Fruit fly (Drosophila melanogaster) whole organism, embryonic: ENCODE results near the gene CG6015.

Experiments used
- C15 ChIP-seq: fragments of 200-800 bp; sonication (Bioruptor generic); IDR thresholded peaks from 3 replicates; pipeline ENCODE4 v1.3.6; 2022; ENCODE audit warnings: missing biosample characterization, missing genetic modification characterization
- CG11085 ChIP-seq: fragments of 200-800 bp; sonication (Bioruptor generic); IDR thresholded peaks from 2 replicates; pipeline ENCODE4 v1.3.6; 2022; ENCODE audit warnings: missing biosample characterization, missing genetic modification characterization
- CG11398 ChIP-seq: fragments of 200-800 bp; sonication (Bioruptor generic); optimal IDR thresholded peaks from 2 replicates; lab custom pipeline; 2016; ENCODE audit warnings: missing biosample characterization, missing genetic modification characterization
- CG12219 ChIP-seq: fragments of 200-800 bp; sonication (Bioruptor generic); optimal IDR thresholded peaks from 3 replicates; lab custom pipeline; 2018; ENCODE audit warnings: missing biosample characterization, mild to moderate bottlenecking, missing genetic modification characterization
- CG15073 ChIP-seq: fragments of 200-800 bp; sonication (Bioruptor generic); optimal IDR thresholded peaks from 2 replicates; lab custom pipeline; 2016; ENCODE audit warnings: missing biosample characterization, missing genetic modification characterization
- CG1529 ChIP-seq: fragments of 200-800 bp; sonication (Bioruptor generic); optimal IDR thresholded peaks from 3 replicates; lab custom pipeline; 2018; ENCODE audit warnings: missing biosample characterization, missing genetic modification characterization
- CG15514 ChIP-seq: fragments of 200-800 bp; sonication (Bioruptor generic); optimal IDR thresholded peaks from 3 replicates; lab custom pipeline; 2017; ENCODE audit warnings: missing biosample characterization, missing genetic modification characterization, mild to moderate bottlenecking, moderate library complexity, missing genetic modification reagents
- CG2202 ChIP-seq: fragments of 200-800 bp; sonication (Bioruptor generic); optimal IDR thresholded peaks from 2 replicates; lab custom pipeline; 2018; ENCODE audit warnings: missing biosample characterization, mild to moderate bottlenecking, missing genetic modification characterization
- CG2875 ChIP-seq: fragments of 200-800 bp; sonication (Bioruptor generic); optimal IDR thresholded peaks from 2 replicates; lab custom pipeline; 2017; ENCODE audit warnings: missing biosample characterization, mild to moderate bottlenecking, missing genetic modification characterization, missing genetic modification reagents
- CG6654 ChIP-seq: fragments of 200-800 bp; sonication (Bioruptor generic); optimal IDR thresholded peaks from 2 replicates; lab custom pipeline; 2017; ENCODE audit warnings: missing biosample characterization, mild to moderate bottlenecking, missing genetic modification characterization
- CG7357 ChIP-seq: fragments of 200-800 bp; sonication (Bioruptor generic); IDR thresholded peaks from 3 replicates; pipeline ENCODE4 v1.3.6; 2022; ENCODE audit warnings: missing biosample characterization, missing genetic modification characterization
- CG7372 ChIP-seq: fragments of 200-800 bp; sonication (Bioruptor generic); IDR thresholded peaks from 2 replicates; pipeline ENCODE4 v1.3.6; 2022; ENCODE audit warnings: missing biosample characterization, missing genetic modification characterization
- Drgx ChIP-seq: fragments of 200-800 bp; sonication (Bioruptor generic); IDR thresholded peaks from 2 replicates; pipeline ENCODE4 v1.3.6; 2022; ENCODE audit warnings: missing biosample characterization, missing genetic modification characterization
- Ets65A ChIP-seq: fragments of 200-800 bp; sonication (Bioruptor generic); peaks from one replicate; lab custom pipeline; 2016; ENCODE audit warnings: missing biosample characterization, missing genetic modification characterization
- H15 ChIP-seq: fragments of 200-800 bp; sonication (Bioruptor generic); IDR thresholded peaks from 3 replicates; pipeline ENCODE4 v1.3.6; 2022; ENCODE audit warnings: missing biosample characterization, missing genetic modification characterization
- Hand ChIP-seq: fragments of 200-800 bp; sonication (Bioruptor generic); optimal IDR thresholded peaks from 2 replicates; lab custom pipeline; 2017; ENCODE audit warnings: mild to moderate bottlenecking, missing biosample characterization, missing genetic modification reagents, missing genetic modification characterization
- Hr3 ChIP-seq: fragments of 200-800 bp; sonication (Bioruptor generic); optimal IDR thresholded peaks from 3 replicates; lab custom pipeline; 2016; ENCODE audit warnings: missing biosample characterization, missing genetic modification characterization
- Kr ChIP-seq: fragments of 200-800 bp; sonication (Bioruptor generic); optimal IDR thresholded peaks from 2 replicates; lab custom pipeline; 2017; ENCODE audit warnings: missing biosample characterization, mild to moderate bottlenecking, missing genetic modification characterization
- Rx ChIP-seq: fragments of 200-800 bp; sonication (Bioruptor generic); IDR thresholded peaks from 2 replicates; pipeline ENCODE4 v1.3.6; 2022; ENCODE audit warnings: missing biosample characterization, missing genetic modification characterization
- Spps ChIP-seq: fragments of 200-800 bp; sonication (Bioruptor generic); optimal IDR thresholded peaks from 2 replicates; lab custom pipeline; 2018; ENCODE audit warnings: missing biosample characterization, mild to moderate bottlenecking, missing genetic modification characterization
- Sry-δ ChIP-seq: fragments of 200-800 bp; sonication (Bioruptor generic); optimal IDR thresholded peaks from 2 replicates; lab custom pipeline; 2016; ENCODE audit warnings: missing biosample characterization, missing genetic modification characterization
- aop ChIP-seq: fragments of 200-800 bp; sonication (Bioruptor generic); IDR thresholded peaks from 2 replicates; pipeline ENCODE4 v1.3.6; 2022; ENCODE audit warnings: missing biosample characterization, missing genetic modification characterization
- br ChIP-seq: fragments of >200 bp; optimal IDR thresholded peaks from 2 replicates; lab custom pipeline; 2017
- dati ChIP-seq: fragments of 200-800 bp; sonication (Bioruptor generic); IDR thresholded peaks from 2 replicates; pipeline ENCODE4 v1.3.6; 2022; ENCODE audit warnings: missing biosample characterization, missing genetic modification characterization
- emc ChIP-seq: fragments of 200-800 bp; sonication (Bioruptor generic); optimal IDR thresholded peaks from 2 replicates; lab custom pipeline; 2016; ENCODE audit warnings: missing biosample characterization, missing genetic modification characterization
- gsb-n ChIP-seq: fragments of 200-800 bp; sonication (Bioruptor generic); optimal IDR thresholded peaks from 3 replicates; lab custom pipeline; 2018; ENCODE audit warnings: missing biosample characterization, mild to moderate bottlenecking, missing genetic modification characterization
- jumu ChIP-seq: fragments of 200-800 bp; sonication (Bioruptor generic); optimal IDR thresholded peaks from 3 replicates; lab custom pipeline; 2016; ENCODE audit warnings: missing biosample characterization, missing genetic modification characterization
- repo ChIP-seq: fragments of 200-800 bp; sonication (Bioruptor generic); optimal IDR thresholded peaks from 2 replicates; lab custom pipeline; 2016; ENCODE audit warnings: missing biosample characterization, missing genetic modification characterization
- sens ChIP-seq: fragments of 200-800 bp; sonication (Bioruptor generic); peaks from one replicate; lab custom pipeline; 2016; ENCODE audit warnings: missing biosample characterization, missing genetic modification characterization
- sima ChIP-seq: fragments of 200-800 bp; sonication (Bioruptor generic); optimal IDR thresholded peaks from 2 replicates; lab custom pipeline; 2016; ENCODE audit warnings: missing biosample characterization, missing genetic modification characterization
- sisA ChIP-seq: fragments of 200-800 bp; sonication (Bioruptor generic); IDR thresholded peaks from 2 replicates; pipeline ENCODE4 v1.3.6; 2022; ENCODE audit warnings: missing biosample characterization, missing genetic modification characterization
- so ChIP-seq: fragments of 200-800 bp; sonication (Bioruptor generic); IDR thresholded peaks from 3 replicates; pipeline ENCODE4 v1.3.6; 2022; ENCODE audit warnings: missing biosample characterization, missing genetic modification characterization
- stwl ChIP-seq: fragments of 200-800 bp; sonication (Bioruptor generic); optimal IDR thresholded peaks from 3 replicates; lab custom pipeline; 2018; ENCODE audit warnings: missing biosample characterization, mild to moderate bottlenecking, missing genetic modification characterization, moderate library complexity
- tgo ChIP-seq: fragments of 200-800 bp; sonication (Bioruptor generic); IDR thresholded peaks from 3 replicates; pipeline ENCODE4 v1.3.6; 2022; ENCODE audit warnings: missing biosample characterization, missing genetic modification characterization
- ttk ChIP-seq: fragments of 200-800 bp; sonication (Bioruptor generic); IDR thresholded peaks from 2 replicates; pipeline ENCODE4 v2.1.2; 2022; ENCODE audit warnings: missing biosample characterization, missing genetic modification characterization

The CG6015 gene

dm6 chr3R:21992909-21993308, 41.2 kb downstream of the CG6015 start (continued):
- TF ChIP-seq CG15514 (GFP tag; lab: Kevin White, UChicago): no peak
- no peak for TF ChIP-seq emc (GFP tag; lab: Kevin White, UChicago)
- no peak for TF ChIP-seq Sry-δ (GFP tag; lab: Kevin White, UChicago)
- no peak for TF ChIP-seq CG2875 (GFP tag; lab: Kevin White, UChicago)
- no peak for TF ChIP-seq so (GFP tag; lab: Robert Waterston, UW)
- TF ChIP-seq CG11085 (GFP tag; lab: Robert Waterston, UW): no peak
- TF ChIP-seq CG7357: peak; percentile 34; the same call in 1 of the 3 replicates
- no peak for TF ChIP-seq stwl (tag; lab: Kevin White, UChicago)
- TF ChIP-seq tgo (GFP tag; lab: Robert Waterston, UW): no peak
- no peak for TF ChIP-seq CG11398 (GFP tag; lab: Kevin White, UChicago)
- peak; percentile 45; the same call in 1 of the 3 replicates for TF ChIP-seq H15 (GFP tag; lab: Robert Waterston, UW)
- no peak for TF ChIP-seq br (lab: Kevin White, UChicago)
- no peak for TF ChIP-seq CG1529 (GFP tag; lab: Kevin White, UChicago)
- TF ChIP-seq Hr3 (GFP tag; lab: Kevin White, UChicago): peak; percentile 9
- TF ChIP-seq Ets65A (GFP tag; lab: Kevin White, UChicago): peak; percentile 89
- TF ChIP-seq jumu (GFP tag; lab: Kevin White, UChicago): no peak
- peak; percentile 5 for TF ChIP-seq CG12219 (GFP tag; lab: Kevin White, UChicago)
- peak; percentile 59; the same call in 1 of the 2 replicates for TF ChIP-seq ttk

DNA sequence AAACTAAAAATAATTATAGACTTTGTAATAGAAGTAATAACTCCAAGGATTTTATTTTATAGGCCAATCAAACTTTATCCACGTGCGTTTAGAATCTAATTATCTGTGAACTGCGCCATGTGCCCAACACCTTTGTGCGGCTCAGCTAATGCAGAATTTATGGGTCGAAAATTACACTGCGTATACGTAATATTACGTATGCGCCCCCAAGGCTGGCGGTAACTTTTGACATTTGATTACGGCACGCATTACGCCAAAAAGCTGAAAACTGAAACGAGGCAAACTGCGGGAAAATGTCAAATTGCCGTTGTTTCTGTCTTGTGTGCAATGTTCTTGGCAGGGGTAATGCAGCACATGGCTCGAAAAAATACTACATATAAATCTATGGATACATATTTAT, 42.5 kb downstream of the CG6015 start:
- TF ChIP-seq CG15073 (GFP tag; lab: Kevin White, UChicago) (no peak), CG7372 (peak; percentile 65)

DNA sequence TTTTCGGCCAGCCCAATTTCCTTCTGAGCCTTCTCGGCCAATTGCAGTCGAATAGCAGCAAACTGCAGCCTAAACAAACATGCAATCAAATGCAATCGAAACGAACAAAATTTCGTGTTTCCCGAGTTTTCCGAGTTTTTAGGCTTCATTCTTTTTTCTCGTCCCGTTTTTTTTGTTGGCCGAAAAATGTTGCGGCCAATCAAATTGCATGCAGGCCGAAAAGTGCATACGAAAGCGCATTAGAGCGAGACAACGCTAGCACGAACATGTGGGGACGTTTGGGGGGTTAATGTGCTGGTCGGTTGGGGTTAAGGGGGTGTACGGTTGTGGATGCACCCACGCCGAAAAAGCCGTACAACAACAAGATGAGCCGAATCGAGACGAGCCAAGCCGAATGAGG, 44.3 kb downstream of the CG6015 start:
- TF ChIP-seq Hand (GFP tag; lab: Kevin White, UChicago) (no peak), Ets65A (GFP tag; lab: Kevin White, UChicago) (peak; percentile 46), Drgx (GFP tag; lab: Robert Waterston, UW) (peak; percentile 45; the same call in 1 of the 2 replicates)
- TF ChIP-seq, all 482 proteins: peak for 2

- TF ChIP-seq C15: no peak
- no peak for TF ChIP-seq Rx (GFP tag; lab: Robert Waterston, UW)
- TF ChIP-seq Kr (GFP tag; lab: Kevin White, UChicago): no peak
- TF ChIP-seq Drgx (GFP tag; lab: Robert Waterston, UW): peak; percentile 25; the same call in 1 of the 2 replicates
- no peak for TF ChIP-seq dati
- no peak for TF ChIP-seq sisA (GFP tag; lab: Robert Waterston, UW)
- peak; percentile 16 for TF ChIP-seq sens (GFP tag; lab: Kevin White, UChicago)
- TF ChIP-seq CG6654 (GFP tag; lab: Kevin White, UChicago): no peak
- TF ChIP-seq gsb-n (tag; lab: Kevin White, UChicago): no peak
- TF ChIP-seq repo (GFP tag; lab: Kevin White, UChicago): no peak
- TF ChIP-seq sima: no peak
- no peak for TF ChIP-seq CG2202
- TF ChIP-seq aop (GFP tag; lab: Robert Waterston, UW): no peak
- TF ChIP-seq Spps (tag; lab: Kevin White, UChicago): no peak
Observed at dm6 chr3R:21987546-21987945, 46.5 kb downstream of the CG6015 start.
